Worm (Caenorhabditis elegans) whole organism, L1 larva: ENCODE measurements around the gene cct-8.

Experiments used
- C04F5.9 ChIP-seq: sonication (generic microtip); optimal IDR thresholded peaks from 2 replicates; lab custom pipeline; 2016; ENCODE audit warnings: missing genetic modification characterization, missing compliant biosample characterization
- C16A3.4 ChIP-seq: fragments of 150-350 bp; optimal IDR thresholded peaks from 2 replicates; lab custom pipeline; 2014; ENCODE audit warnings: missing biosample characterization, missing genetic modification characterization
- C34B4.2 ChIP-seq: sonication (generic microtip); optimal IDR thresholded peaks from 2 replicates; lab custom pipeline; 2017; ENCODE audit warnings: mild to moderate bottlenecking, missing genetic modification characterization, missing compliant biosample characterization
- Y116A8C.19 ChIP-seq: sonication (generic microtip); optimal IDR thresholded peaks from 2 replicates; lab custom pipeline; 2016; ENCODE audit warnings: missing compliant biosample characterization, missing genetic modification characterization, borderline replicate concordance
- alr-1 ChIP-seq: fragments of 200-800 bp; sonication (Bioruptor generic); optimal IDR thresholded peaks from 2 replicates; lab custom pipeline; 2018; ENCODE audit warnings: borderline replicate concordance, mild to moderate bottlenecking, missing genetic modification characterization, missing compliant biosample characterization
- aly-2 ChIP-seq: fragments of 150-350 bp; optimal IDR thresholded peaks from 2 replicates; lab custom pipeline; 2014; ENCODE audit warnings: missing biosample characterization, missing genetic modification characterization
- ama-1 ChIP-seq: fragments of 150-350 bp; optimal IDR thresholded peaks from 2 replicates; lab custom pipeline; 2014
- blmp-1 ChIP-seq: fragments of 150-350 bp; optimal IDR thresholded peaks from 2 replicates; lab custom pipeline; 2014; ENCODE audit warnings: missing biosample characterization, missing genetic modification characterization
- ceh-63 ChIP-seq: fragments of 200-800 bp; sonication (Bioruptor generic); optimal IDR thresholded peaks from 2 replicates; lab custom pipeline; 2018; ENCODE audit warnings: mild to moderate bottlenecking, missing genetic modification characterization, missing compliant biosample characterization
- ceh-8 ChIP-seq: fragments of 200-800 bp; sonication (Bioruptor generic); optimal IDR thresholded peaks from 2 replicates; lab custom pipeline; 2018; ENCODE audit warnings: mild to moderate bottlenecking, missing genetic modification characterization, moderate library complexity, missing compliant biosample characterization
- ces-1 ChIP-seq: fragments of 150-350 bp; optimal IDR thresholded peaks from 2 replicates; lab custom pipeline; 2014; ENCODE audit warnings: missing biosample characterization, missing genetic modification reagents, missing genetic modification characterization
- efl-1 ChIP-seq, 4 experiments: fragments of 150-350 bp; optimal IDR thresholded peaks in 3 of 4; peaks in 1 of 4; 1 replicate in 1 of 4; 2 replicates in 3 of 4; lab custom pipeline; 2014; ENCODE audit warnings: missing biosample characterization in 2 of 4, missing genetic modification characterization in 2 of 4, missing genetic modification reagents in 2 of 4
- egl-27 ChIP-seq, 2 experiments: fragments of 150-350 bp in 1 of 2; sonication (generic microtip); optimal IDR thresholded peaks; 3 replicates each; lab custom pipeline; 2017 to 2018; ENCODE audit warnings: missing biosample characterization in 2 of 2, missing genetic modification characterization in 2 of 2, missing genetic modification reagents in 2 of 2
- elt-2 ChIP-seq: sonication (generic microtip); optimal IDR thresholded peaks from 2 replicates; lab custom pipeline; 2016; ENCODE audit warnings: missing genetic modification characterization, mild to moderate bottlenecking, inconsistent platforms, missing compliant biosample characterization, missing genetic modification reagents
- elt-3 ChIP-seq, 6 experiments: fragments of 150-350 bp in 1 of 6; sonication (generic microtip); optimal IDR thresholded peaks; 2 replicates each; lab custom pipeline; 2017 to 2018; ENCODE audit warnings: missing biosample characterization in 6 of 6, missing genetic modification characterization in 6 of 6, inconsistent platforms in 1 of 6
- ets-5 ChIP-seq: fragments of 200-800 bp; sonication (Bioruptor generic); IDR thresholded peaks from 2 replicates; pipeline ENCODE4 v1.3.6; 2022; ENCODE audit warnings: missing genetic modification characterization, missing compliant biosample characterization
- hlh-17 ChIP-seq: fragments of 200-800 bp; sonication (Bioruptor generic); optimal IDR thresholded peaks from 2 replicates; lab custom pipeline; 2018; ENCODE audit warnings: missing genetic modification characterization, mild to moderate bottlenecking, missing compliant biosample characterization, moderate library complexity, borderline replicate concordance
- hlh-4 ChIP-seq: sonication (generic microtip); optimal IDR thresholded peaks from 2 replicates; lab custom pipeline; 2016; ENCODE audit warnings: mild to moderate bottlenecking, missing genetic modification characterization, missing compliant biosample characterization
- hpl-2 ChIP-seq: fragments of 150-350 bp; optimal IDR thresholded peaks from 2 replicates; lab custom pipeline; 2014; ENCODE audit warnings: missing biosample characterization, missing genetic modification reagents, missing genetic modification characterization
- irx-1 ChIP-seq: sonication (generic microtip); optimal IDR thresholded peaks from 2 replicates; lab custom pipeline; 2016; ENCODE audit warnings: missing genetic modification characterization, missing compliant biosample characterization
- jun-1 ChIP-seq: fragments of 150-350 bp; optimal IDR thresholded peaks from 2 replicates; lab custom pipeline; 2014; ENCODE audit warnings: missing biosample characterization, missing genetic modification reagents, missing genetic modification characterization
- lin-13 ChIP-seq: fragments of 150-350 bp; optimal IDR thresholded peaks from 2 replicates; lab custom pipeline; 2014; ENCODE audit warnings: missing biosample characterization, missing genetic modification reagents, missing genetic modification characterization
- lin-14 ChIP-seq: fragments of 200-800 bp; sonication (Bioruptor generic); optimal IDR thresholded peaks from 2 replicates; lab custom pipeline; 2018; ENCODE audit warnings: mild to moderate bottlenecking, missing genetic modification characterization, moderate library complexity, missing compliant biosample characterization
- lin-35 ChIP-seq, 2 experiments: fragments of 150-350 bp; optimal IDR thresholded peaks; 2 replicates each; lab custom pipeline; 2014; ENCODE audit warnings: missing biosample characterization in 2 of 2, missing genetic modification characterization in 2 of 2, missing genetic modification reagents in 2 of 2
- lin-39 ChIP-seq: fragments of 150-350 bp; optimal IDR thresholded peaks from 2 replicates; lab custom pipeline; 2014; ENCODE audit warnings: missing biosample characterization, missing genetic modification reagents, missing genetic modification characterization
- lsy-2 ChIP-seq, 2 experiments: fragments of 150-350 bp; optimal IDR thresholded peaks; 2 replicates each; lab custom pipeline; 2014; ENCODE audit warnings: missing biosample characterization in 2 of 2, missing genetic modification characterization in 2 of 2
- mab-9 ChIP-seq: fragments of 200-800 bp; sonication (Bioruptor generic); IDR thresholded peaks from 2 replicates; pipeline ENCODE4 v1.3.6; 2022; ENCODE audit warnings: missing genetic modification reagents, missing genetic modification characterization, missing compliant biosample characterization
- mdl-1 ChIP-seq, 2 experiments: fragments of 150-350 bp; optimal IDR thresholded peaks; 2 replicates each; lab custom pipeline; 2014 to 2017; ENCODE audit warnings: missing biosample characterization in 2 of 2, missing genetic modification characterization in 2 of 2, inconsistent platforms in 1 of 2
- nhr-11 ChIP-seq: fragments of 150-350 bp; optimal IDR thresholded peaks from 2 replicates; lab custom pipeline; 2014; ENCODE audit warnings: missing biosample characterization, missing genetic modification characterization
- nhr-12 ChIP-seq: sonication (generic microtip); optimal IDR thresholded peaks from 2 replicates; lab custom pipeline; 2017; ENCODE audit warnings: missing biosample characterization, missing genetic modification characterization
- nhr-47 ChIP-seq: sonication (generic microtip); optimal IDR thresholded peaks from 2 replicates; lab custom pipeline; 2016; ENCODE audit warnings: mild to moderate bottlenecking, missing genetic modification characterization, moderate library complexity, missing compliant biosample characterization
- nhr-71 ChIP-seq: sonication (generic microtip); optimal IDR thresholded peaks from 2 replicates; lab custom pipeline; 2016; ENCODE audit warnings: mild to moderate bottlenecking, missing genetic modification characterization, moderate library complexity, missing compliant biosample characterization
- nhr-77 ChIP-seq: fragments of 150-350 bp; optimal IDR thresholded peaks from 2 replicates; lab custom pipeline; 2014; ENCODE audit warnings: missing biosample characterization, missing genetic modification characterization
- nhr-85 ChIP-seq: sonication (generic microtip); peaks from one replicate; lab custom pipeline; 2016; ENCODE audit warnings: missing genetic modification characterization, inconsistent platforms, missing compliant biosample characterization
- nhr-90 ChIP-seq: sonication (generic microtip); optimal IDR thresholded peaks from 2 replicates; lab custom pipeline; 2016; ENCODE audit warnings: mild to moderate bottlenecking, missing genetic modification characterization, missing compliant biosample characterization; ENCODE audit not compliant: poor library complexity
- pag-3 ChIP-seq: sonication (generic microtip); optimal IDR thresholded peaks from 2 replicates; lab custom pipeline; 2017; ENCODE audit warnings: missing genetic modification characterization, mild to moderate bottlenecking, missing compliant biosample characterization, antibody characterized with exemption, borderline replicate concordance; ENCODE audit not compliant: insufficient read depth
- pqm-1 ChIP-seq: sonication (generic microtip); optimal IDR thresholded peaks from 3 replicates; lab custom pipeline; 2017; ENCODE audit warnings: missing biosample characterization, missing genetic modification characterization
- skn-1 ChIP-seq: fragments of 150-350 bp; optimal IDR thresholded peaks from 2 replicates; lab custom pipeline; 2014; ENCODE audit warnings: missing biosample characterization, missing genetic modification characterization
- snpc-4 ChIP-seq: fragments of 150-350 bp; optimal IDR thresholded peaks from 2 replicates; lab custom pipeline; 2014; ENCODE audit warnings: missing biosample characterization, missing genetic modification characterization
- sox-4 ChIP-seq: sonication (generic microtip); optimal IDR thresholded peaks from 2 replicates; lab custom pipeline; 2016; ENCODE audit warnings: missing genetic modification characterization, missing compliant biosample characterization
- sup-37 ChIP-seq: fragments of 200-800 bp; sonication (Bioruptor generic); optimal IDR thresholded peaks from 2 replicates; lab custom pipeline; 2018; ENCODE audit warnings: mild to moderate bottlenecking, missing genetic modification characterization, missing compliant biosample characterization
- tlp-1 ChIP-seq: fragments of 150-350 bp; optimal IDR thresholded peaks from 2 replicates; lab custom pipeline; 2014; ENCODE audit warnings: missing biosample characterization, missing genetic modification characterization
- unc-130 ChIP-seq: fragments of 150-350 bp; optimal IDR thresholded peaks from 2 replicates; lab custom pipeline; 2017; ENCODE audit warnings: missing biosample characterization, missing genetic modification characterization, inconsistent platforms
- ztf-4 ChIP-seq: fragments of 150-350 bp; optimal IDR thresholded peaks from 2 replicates; lab custom pipeline; 2014; ENCODE audit warnings: missing biosample characterization, missing genetic modification characterization

The cct-8 gene

DNA sequence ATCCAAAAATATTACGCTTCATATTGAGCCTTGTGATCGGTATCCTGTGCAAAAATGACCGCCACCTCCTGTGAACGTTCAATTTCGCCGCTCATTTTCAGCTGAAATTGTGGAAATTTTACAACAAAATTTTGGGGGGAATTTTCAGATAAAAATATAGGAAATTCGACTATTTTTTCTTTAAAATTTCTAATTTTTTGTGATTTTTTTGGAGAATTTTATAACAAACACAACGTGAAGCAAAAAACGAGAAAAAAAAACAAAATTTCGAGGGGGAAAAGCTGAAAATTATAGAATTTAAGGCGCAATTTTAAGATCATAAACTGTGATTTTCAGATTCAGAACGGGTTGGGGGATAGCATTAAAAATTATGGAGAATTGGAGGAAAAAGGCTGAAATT lies 6.8 kb downstream of the cct-8 start, which contains the start of gene csn-4:
TSS of gene csn-4 (minus strand) at position 101 of the 400 bp plus-strand sequence.
- TF ChIP-seq efl-1 (optimal IDR thresholded peaks at IDR 0.05; lab: Kevin White, UChicago) (no peak), efl-1 (GFP tag; optimal IDR thresholded peaks at IDR 0.05 in 1 of 2; lab: Kevin White, UChicago) (peak in 1 of 2 experiments; percentile 63), sox-4 (tag; lab: Kevin White, UChicago) (no peak)

DNA sequence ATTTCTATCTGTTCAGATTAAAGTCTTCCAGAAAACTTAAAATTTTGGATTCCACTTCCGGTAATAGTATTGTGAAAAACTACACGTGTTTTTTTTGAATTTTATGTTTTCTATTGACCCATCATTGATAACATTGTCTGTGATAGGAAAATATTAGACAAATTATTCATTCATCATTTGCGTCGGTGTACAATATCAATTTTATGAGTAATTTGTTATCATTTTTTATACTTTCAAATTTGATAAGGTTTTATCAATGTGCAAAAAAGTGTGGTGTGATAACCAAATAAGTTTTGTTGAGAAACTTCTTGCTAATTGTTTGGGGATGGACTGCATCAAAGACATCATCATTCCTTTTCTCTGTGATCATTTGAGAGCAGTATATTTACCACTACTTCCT lies 18.2 kb downstream of the cct-8 start:
- TF ChIP-seq C16A3.4 (tag; lab: Kevin White, UChicago) (no peak), unc-130 (tag; lab: Kevin White, UChicago) (no peak), hpl-2 (no peak), pqm-1 (tag; lab: Kevin White, UChicago) (peak; percentile 76), nhr-11 (tag; lab: Kevin White, UChicago) (no peak), elt-3 (tag; optimal IDR thresholded peaks at IDR 0.05; lab: Kevin White, UChicago) (no peak), tlp-1 (peak; percentile 52), jun-1 (tag; lab: Kevin White, UChicago) (peak; percentile 52), hlh-4 (tag; lab: Kevin White, UChicago) (no peak), elt-2 (tag; lab: Kevin White, UChicago) (peak; percentile 88), ceh-63 (GFP tag; lab: Kevin White, UChicago) (no peak), sox-4 (tag; lab: Kevin White, UChicago) (no peak), ets-5 (GFP tag; lab: Robert Waterston, UW) (no peak), hlh-17 (GFP tag; lab: Kevin White, UChicago) (no peak), ztf-4 (tag; lab: Kevin White, UChicago) (no peak), ces-1 (GFP tag; lab: Kevin White, UChicago) (no peak)

DNA sequence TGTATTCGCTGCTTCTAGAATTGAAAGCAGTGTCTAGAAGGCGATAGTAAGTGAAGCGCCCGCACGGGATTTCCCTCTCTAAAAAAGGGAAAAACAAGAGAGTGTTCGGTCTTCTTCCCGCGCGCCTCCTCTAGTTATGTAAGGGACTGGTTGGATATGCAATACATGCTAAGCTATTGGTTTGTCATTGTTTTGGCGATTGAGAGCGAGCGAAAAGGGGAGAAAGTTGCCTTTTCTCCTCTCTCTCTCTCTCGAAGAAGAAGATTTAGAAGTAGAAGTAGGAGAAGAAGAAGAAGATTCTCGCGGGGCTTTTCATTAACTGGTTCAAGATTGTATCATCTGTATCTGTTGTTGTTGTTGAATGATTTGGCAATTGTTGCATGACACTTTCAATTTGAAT lies 19.7 kb downstream of the cct-8 start:
- TF ChIP-seq blmp-1 (tag; lab: Kevin White, UChicago) (peak; percentile 92), lin-35 (GFP tag; optimal IDR thresholded peaks at IDR 0.05; lab: Kevin White, UChicago) (no peak)
- TF ChIP-seq, all 84 proteins: peak for 1

DNA sequence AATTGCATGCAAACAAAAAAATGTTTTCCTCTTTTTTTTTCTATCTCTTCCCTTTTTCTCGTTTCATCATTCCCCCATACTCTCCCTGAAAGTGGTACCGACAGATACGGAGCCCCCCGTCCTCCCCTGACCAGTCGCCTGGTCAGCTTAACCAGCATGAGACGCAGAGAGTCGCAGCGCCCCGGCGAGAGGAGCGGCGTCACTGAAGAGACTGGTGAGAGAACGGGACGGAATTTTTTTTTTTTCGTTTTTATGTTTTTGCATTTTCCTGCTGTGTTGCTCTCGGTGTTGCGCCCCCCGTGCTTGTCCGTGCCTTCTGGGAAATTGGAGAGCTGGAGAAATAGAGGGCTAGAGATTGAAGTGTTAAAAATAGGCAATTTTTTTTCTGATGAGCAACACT lies 23.3 kb downstream of the cct-8 start:
- TF ChIP-seq sup-37 (GFP tag; lab: Kevin White, UChicago) = no peak
- no peak for TF ChIP-seq ceh-8 (GFP tag; lab: Kevin White, UChicago)
- peak; percentile 85 for TF ChIP-seq nhr-47 (tag; lab: Kevin White, UChicago)
- peak; percentile 59 for TF ChIP-seq irx-1
- peak; percentile 34 for TF ChIP-seq C16A3.4 (tag; lab: Kevin White, UChicago)
- peak; percentile 14 for TF ChIP-seq nhr-85 (tag; lab: Kevin White, UChicago)
- peak in 1 of 2 experiments; percentile 64 for TF ChIP-seq mdl-1 (tag; optimal IDR thresholded peaks at IDR 0.05; lab: Kevin White, UChicago)
- no peak for TF ChIP-seq ets-5 (GFP tag; lab: Robert Waterston, UW)
- TF ChIP-seq lin-35 (GFP tag; optimal IDR thresholded peaks at IDR 0.05; lab: Kevin White, UChicago) = peak in 1 of 2 experiments; percentile 62
- peak; percentile 77 for TF ChIP-seq nhr-77 (tag; lab: Kevin White, UChicago)
- peak; percentile 73 to 83 for TF ChIP-seq lsy-2 (tag; optimal IDR thresholded peaks at IDR 0.05; lab: Kevin White, UChicago)
- TF ChIP-seq nhr-11 (tag; lab: Kevin White, UChicago) = peak; percentile 70
- TF ChIP-seq mab-9 (GFP tag; lab: Robert Waterston, UW) = no peak
- no peak for TF ChIP-seq C34B4.2 (tag; lab: Kevin White, UChicago)
- peak; percentile 36 for TF ChIP-seq snpc-4 (tag; lab: Kevin White, UChicago)
- TF ChIP-seq ceh-63 (GFP tag; lab: Kevin White, UChicago) = no peak
- TF ChIP-seq nhr-12 = no peak
- peak; percentile 60 for TF ChIP-seq aly-2 (tag; lab: Kevin White, UChicago)
- peak; percentile 38 to 67 for TF ChIP-seq egl-27 (tag; optimal IDR thresholded peaks at IDR 0.05; lab: Kevin White, UChicago)
- TF ChIP-seq efl-1 (optimal IDR thresholded peaks at IDR 0.05; lab: Kevin White, UChicago) = peak; percentile 64 to 71
- peak; percentile 35 to 93 for TF ChIP-seq efl-1 (GFP tag; optimal IDR thresholded peaks at IDR 0.05 in 1 of 2; lab: Kevin White, UChicago)
- TF ChIP-seq lin-13 (GFP tag; lab: Kevin White, UChicago) = peak; percentile 53
- TF ChIP-seq lin-39 (tag; lab: Kevin White, UChicago) = no peak
- no peak for TF ChIP-seq alr-1 (tag; lab: Kevin White, UChicago)
- peak; percentile 87 for TF ChIP-seq nhr-71 (tag; lab: Kevin White, UChicago)
- peak; percentile 22 for TF ChIP-seq pag-3
- no peak for TF ChIP-seq hlh-4 (tag; lab: Kevin White, UChicago)
- peak; percentile 85 for TF ChIP-seq skn-1 (tag; lab: Kevin White, UChicago)
- no peak for TF ChIP-seq nhr-90 (tag; lab: Kevin White, UChicago)
- TF ChIP-seq ama-1 = no peak
- TF ChIP-seq lin-14 (GFP tag; lab: Kevin White, UChicago) = peak; percentile 97
- peak; percentile 46 for TF ChIP-seq C04F5.9 (tag; lab: Kevin White, UChicago)
- no peak for TF ChIP-seq pqm-1 (tag; lab: Kevin White, UChicago)
- no peak for TF ChIP-seq Y116A8C.19 (tag; lab: Kevin White, UChicago)
